Fruit fly (Drosophila melanogaster) whole organism, embryonic: ENCODE results near the gene Kyat.
A peak's percentile ranks its signal among the peaks of the same experiment; 100 is the strongest.

Experiments
- ATbp ChIP-seq: fragments of 200-800 bp; sonication (Bioruptor generic); optimal IDR thresholded peaks from 2 replicates; lab custom pipeline; 2017; ENCODE audit warnings: missing biosample characterization, mild to moderate bottlenecking, missing genetic modification characterization, missing genetic modification reagents
- Abd-B ChIP-seq: fragments of 200-800 bp; sonication (Bioruptor generic); optimal IDR thresholded peaks from 2 replicates; lab custom pipeline; 2018; ENCODE audit warnings: missing biosample characterization, mild to moderate bottlenecking, missing genetic modification characterization, moderate library complexity
- Aef1 ChIP-seq: fragments of 200-800 bp; sonication (Bioruptor generic); IDR thresholded peaks from 3 replicates; pipeline ENCODE4 v1.3.6; 2022; ENCODE audit warnings: missing biosample characterization, missing genetic modification characterization
- Bdp1 ChIP-seq: fragments of 200-800 bp; sonication (Bioruptor generic); optimal IDR thresholded peaks from 3 replicates; lab custom pipeline; 2016; ENCODE audit warnings: missing biosample characterization, missing genetic modification characterization
- CG10147 ChIP-seq: fragments of 200-800 bp; sonication (Bioruptor generic); optimal IDR thresholded peaks from 2 replicates; lab custom pipeline; 2019; ENCODE audit warnings: missing biosample characterization, mild to moderate bottlenecking, missing genetic modification characterization, moderate library complexity
- CG10959 ChIP-seq: fragments of 200-800 bp; sonication (Bioruptor generic); IDR thresholded peaks from 2 replicates; pipeline ENCODE4 v1.3.6; 2022; ENCODE audit warnings: missing biosample characterization, missing genetic modification characterization
- CG11247 ChIP-seq: fragments of 200-800 bp; sonication (Bioruptor generic); IDR thresholded peaks from 2 replicates; pipeline ENCODE4 v1.3.6; 2022; ENCODE audit warnings: missing biosample characterization, missing genetic modification characterization
- CG11456 ChIP-seq: fragments of 200-800 bp; sonication (Bioruptor generic); IDR thresholded peaks from 3 replicates; pipeline ENCODE4 v1.3.6; 2022; ENCODE audit warnings: missing biosample characterization, missing genetic modification characterization
- CG14441 ChIP-seq: fragments of 200-800 bp; sonication (Bioruptor generic); IDR thresholded peaks from 2 replicates; pipeline ENCODE4 v1.3.6; 2022; ENCODE audit warnings: missing biosample characterization, missing genetic modification characterization
- CG1602 ChIP-seq: fragments of 200-800 bp; sonication (Bioruptor generic); optimal IDR thresholded peaks from 3 replicates; lab custom pipeline; 2016; ENCODE audit warnings: missing biosample characterization, missing genetic modification characterization
- CG16813 ChIP-seq: fragments of 200-800 bp; sonication (Bioruptor generic); IDR thresholded peaks from 3 replicates; pipeline ENCODE4 v1.3.6; 2022; ENCODE audit warnings: missing biosample characterization, missing genetic modification characterization; ENCODE audit not compliant: partially characterized antibody
- CG17359 ChIP-seq: fragments of 200-800 bp; sonication (Bioruptor generic); optimal IDR thresholded peaks from 3 replicates; lab custom pipeline; 2018; ENCODE audit warnings: missing biosample characterization, mild to moderate bottlenecking, missing genetic modification characterization, moderate library complexity
- CG18262 ChIP-seq: fragments of 200-800 bp; optimal IDR thresholded peaks from 3 replicates; lab custom pipeline; 2019; ENCODE audit warnings: missing biosample characterization, mild to moderate bottlenecking, missing genetic modification characterization, moderate library complexity
- CG18476 ChIP-seq: fragments of 200-800 bp; sonication (Bioruptor generic); optimal IDR thresholded peaks from 2 replicates; lab custom pipeline; 2016; ENCODE audit warnings: missing biosample characterization, mild to moderate bottlenecking, missing genetic modification characterization
- CG2678 ChIP-seq: fragments of 200-800 bp; sonication (Bioruptor generic); optimal IDR thresholded peaks from 3 replicates; lab custom pipeline; 2019; ENCODE audit warnings: missing biosample characterization, mild to moderate bottlenecking, missing genetic modification characterization, moderate library complexity
- CG30403 ChIP-seq: fragments of 200-800 bp; sonication (Bioruptor generic); optimal IDR thresholded peaks from 3 replicates; lab custom pipeline; 2016; ENCODE audit warnings: missing biosample characterization, missing genetic modification characterization
- CG31441 ChIP-seq: fragments of 200-800 bp; sonication (Bioruptor generic); IDR thresholded peaks from 2 replicates; pipeline ENCODE4 v1.3.6; 2022; ENCODE audit warnings: missing biosample characterization, missing genetic modification characterization
- CG32532 ChIP-seq: fragments of 200-800 bp; sonication (Bioruptor generic); IDR thresholded peaks from 2 replicates; pipeline ENCODE4 v1.3.6; 2022; ENCODE audit warnings: missing biosample characterization, missing genetic modification characterization
- CG4854 ChIP-seq: fragments of 200-800 bp; sonication (Bioruptor generic); optimal IDR thresholded peaks from 2 replicates; lab custom pipeline; 2016; ENCODE audit warnings: missing biosample characterization, missing genetic modification characterization, inconsistent platforms
- CG7786 ChIP-seq: fragments of 200-800 bp; sonication (Bioruptor generic); optimal IDR thresholded peaks from 2 replicates; lab custom pipeline; 2016; ENCODE audit warnings: missing biosample characterization, missing genetic modification characterization
- CG7839 ChIP-seq: fragments of 200-800 bp; sonication (Bioruptor generic); optimal IDR thresholded peaks from 3 replicates; lab custom pipeline; 2018; ENCODE audit warnings: missing biosample characterization, mild to moderate bottlenecking, missing genetic modification characterization, moderate library complexity
- CHES-1-like ChIP-seq: fragments of 200-800 bp; sonication (Bioruptor generic); optimal IDR thresholded peaks from 2 replicates; lab custom pipeline; 2016; ENCODE audit warnings: missing biosample characterization, missing genetic modification characterization
- D ChIP-seq, 2 experiments: fragments of 200-800 bp in 1 of 2; fragments of >200 bp in 1 of 2; sonication (Bioruptor generic) in 1 of 2; optimal IDR thresholded peaks; 2 replicates in 1 of 2; 3 replicates in 1 of 2; lab custom pipeline; 2017; ENCODE audit warnings: mild to moderate bottlenecking in 1 of 2, missing biosample characterization in 1 of 2, missing genetic modification characterization in 1 of 2, missing genetic modification reagents in 1 of 2
- H2.0 ChIP-seq: fragments of 200-800 bp; sonication (Bioruptor generic); IDR thresholded peaks from 2 replicates; pipeline ENCODE4 v1.3.6; 2022; ENCODE audit warnings: missing biosample characterization, missing genetic modification characterization
- HLH3B ChIP-seq: fragments of 200-800 bp; sonication (Bioruptor generic); IDR thresholded peaks from 2 replicates; pipeline ENCODE4 v1.3.6; 2022; ENCODE audit warnings: missing biosample characterization, missing genetic modification characterization
- HLH54F ChIP-seq: fragments of 200-800 bp; sonication (Bioruptor generic); optimal IDR thresholded peaks from 3 replicates; lab custom pipeline; 2016; ENCODE audit warnings: missing biosample characterization, missing genetic modification characterization
- Lhr ChIP-seq: fragments of 200-800 bp; sonication (Bioruptor generic); optimal IDR thresholded peaks from 3 replicates; lab custom pipeline; 2017; ENCODE audit warnings: mild to moderate bottlenecking, missing biosample characterization, missing genetic modification reagents, missing genetic modification characterization
- MTF-1 ChIP-seq: fragments of 200-800 bp; sonication (Bioruptor generic); optimal IDR thresholded peaks from 2 replicates; lab custom pipeline; 2018; ENCODE audit warnings: missing biosample characterization, mild to moderate bottlenecking, missing genetic modification characterization, borderline replicate concordance
- Neu2 ChIP-seq: fragments of 200-800 bp; sonication (Bioruptor generic); optimal IDR thresholded peaks from 3 replicates; lab custom pipeline; 2016; ENCODE audit warnings: missing biosample characterization, missing genetic modification characterization, borderline replicate concordance
- Pdp1 ChIP-seq, 2 experiments: fragments of 200-800 bp; sonication (Bioruptor generic); optimal IDR thresholded peaks; 3 replicates each; lab custom pipeline; 2016; ENCODE audit warnings: missing biosample characterization in 2 of 2, missing genetic modification characterization in 2 of 2, mild to moderate bottlenecking in 1 of 2, moderate library complexity in 1 of 2
- Xrp1 ChIP-seq: fragments of 200-800 bp; sonication (Bioruptor generic); IDR thresholded peaks from 2 replicates; pipeline ENCODE4 v1.3.6; 2022; ENCODE audit warnings: missing biosample characterization, missing genetic modification characterization
- ap ChIP-seq: fragments of 200-800 bp; sonication (Bioruptor generic); IDR thresholded peaks from 2 replicates; pipeline ENCODE4 v1.3.6; 2022; ENCODE audit warnings: missing biosample characterization, missing genetic modification characterization
- br ChIP-seq: fragments of >200 bp; optimal IDR thresholded peaks from 2 replicates; lab custom pipeline; 2017
- btn ChIP-seq: fragments of 200-800 bp; sonication (Bioruptor generic); optimal IDR thresholded peaks from 2 replicates; lab custom pipeline; 2016; ENCODE audit warnings: missing biosample characterization, missing genetic modification characterization
- dysf ChIP-seq: fragments of 200-800 bp; sonication (Bioruptor generic); IDR thresholded peaks from 3 replicates; pipeline ENCODE4 v1.3.6; 2022; ENCODE audit warnings: missing biosample characterization, missing genetic modification characterization
- eyg ChIP-seq: fragments of 200-800 bp; sonication (Bioruptor generic); optimal IDR thresholded peaks from 3 replicates; lab custom pipeline; 2016; ENCODE audit warnings: missing biosample characterization, missing genetic modification characterization
- fd102C ChIP-seq: fragments of 200-800 bp; sonication (Bioruptor generic); optimal IDR thresholded peaks from 2 replicates; lab custom pipeline; 2018; ENCODE audit warnings: missing biosample characterization, mild to moderate bottlenecking, missing genetic modification characterization, moderate library complexity
- fd96Cb ChIP-seq: fragments of 200-800 bp; sonication (Bioruptor generic); optimal IDR thresholded peaks from 2 replicates; lab custom pipeline; 2018; ENCODE audit warnings: missing biosample characterization, mild to moderate bottlenecking, missing genetic modification characterization, moderate library complexity
- hkb ChIP-seq, 2 experiments: fragments of 200-800 bp in 1 of 2; fragments of >200 bp in 1 of 2; sonication (Bioruptor generic) in 1 of 2; IDR thresholded peaks in 1 of 2; optimal IDR thresholded peaks in 1 of 2; 2 replicates each; pipeline versions ENCODE4 v1.3.6 to Lab custom; 2017 to 2022; ENCODE audit warnings: missing biosample characterization in 1 of 2, missing genetic modification characterization in 1 of 2
- jumu ChIP-seq: fragments of 200-800 bp; sonication (Bioruptor generic); optimal IDR thresholded peaks from 3 replicates; lab custom pipeline; 2016; ENCODE audit warnings: missing biosample characterization, missing genetic modification characterization
- nerfin-2 ChIP-seq: fragments of 200-800 bp; sonication (Bioruptor generic); IDR thresholded peaks from 2 replicates; pipeline ENCODE4 v1.3.6; 2022; ENCODE audit warnings: missing biosample characterization, missing genetic modification characterization; ENCODE audit not compliant: partially characterized antibody
- odd ChIP-seq: fragments of 200-800 bp; sonication (Bioruptor generic); optimal IDR thresholded peaks from 2 replicates; lab custom pipeline; 2017; ENCODE audit warnings: missing biosample characterization, mild to moderate bottlenecking, missing genetic modification characterization
- phol ChIP-seq: fragments of 200-800 bp; sonication (Bioruptor generic); optimal IDR thresholded peaks from 3 replicates; lab custom pipeline; 2018; ENCODE audit warnings: missing biosample characterization, mild to moderate bottlenecking, missing genetic modification characterization, moderate library complexity
- tgo ChIP-seq: fragments of 200-800 bp; sonication (Bioruptor generic); IDR thresholded peaks from 3 replicates; pipeline ENCODE4 v1.3.6; 2022; ENCODE audit warnings: missing biosample characterization, missing genetic modification characterization
- tio ChIP-seq: fragments of 200-800 bp; sonication (Bioruptor generic); optimal IDR thresholded peaks from 2 replicates; lab custom pipeline; 2017; ENCODE audit warnings: missing biosample characterization, missing genetic modification characterization, inconsistent platforms
- tll ChIP-seq, 2 experiments: fragments of 200-800 bp in 1 of 2; fragments of >200 bp in 1 of 2; sonication (Bioruptor generic) in 1 of 2; optimal IDR thresholded peaks; 2 replicates each; lab custom pipeline; 2017 to 2019; ENCODE audit warnings: missing biosample characterization in 2 of 2, missing genetic modification characterization in 2 of 2, mild to moderate bottlenecking in 1 of 2, moderate library complexity in 1 of 2
- trem ChIP-seq: fragments of 200-800 bp; optimal IDR thresholded peaks from 3 replicates; lab custom pipeline; 2019; ENCODE audit warnings: missing biosample characterization, mild to moderate bottlenecking, missing genetic modification characterization, moderate library complexity
- unpg ChIP-seq: fragments of 200-800 bp; sonication (Bioruptor generic); optimal IDR thresholded peaks from 3 replicates; lab custom pipeline; 2018; ENCODE audit warnings: missing biosample characterization, mild to moderate bottlenecking, missing genetic modification characterization, moderate library complexity
- wdn ChIP-seq: fragments of 200-800 bp; sonication (Bioruptor generic); IDR thresholded peaks from 2 replicates; pipeline ENCODE4 v1.3.6; 2022; ENCODE audit warnings: missing biosample characterization, missing genetic modification characterization

The Kyat gene

DNA sequence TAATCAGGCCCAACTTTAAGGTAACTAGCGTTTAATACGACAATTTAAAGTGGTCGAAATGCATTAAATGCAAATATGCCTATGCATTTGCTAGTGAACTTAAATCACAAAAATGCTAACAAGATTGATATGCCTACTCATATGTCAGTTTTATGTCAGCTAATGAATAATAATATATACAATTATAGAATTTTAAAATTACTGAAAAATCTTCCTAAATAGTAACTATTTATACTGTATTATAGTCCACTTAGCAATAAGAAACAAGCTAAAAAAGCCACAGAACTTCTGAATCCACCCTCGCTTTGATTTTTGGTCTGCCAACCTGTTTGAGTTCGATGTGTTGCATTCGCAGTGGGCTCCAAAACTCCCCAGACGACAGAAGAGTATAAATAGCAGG is 47.4 kb upstream of the Kyat start (continued):
- TF ChIP-seq btn (GFP tag; lab: Kevin White, UChicago) = no peak
- no peak for TF ChIP-seq CG10959
- peak; percentile 3 for TF ChIP-seq Abd-B (GFP tag; lab: Kevin White, UChicago)
- no peak for TF ChIP-seq Neu2 (GFP tag; lab: Kevin White, UChicago)
- peak; percentile 23 for TF ChIP-seq unpg (GFP tag; lab: Kevin White, UChicago)
- no peak for TF ChIP-seq ap (GFP tag; lab: Robert Waterston, UW)
- TF ChIP-seq CG4854 (GFP tag; lab: Kevin White, UChicago) = no peak
- peak; percentile 94 for TF ChIP-seq CG18476 (GFP tag; lab: Kevin White, UChicago)
- TF ChIP-seq hkb (optimal IDR thresholded peaks at IDR 0.05; lab: Kevin White, UChicago) = peak; percentile 93
- TF ChIP-seq hkb (GFP tag; IDR thresholded peaks at IDR 0.05; lab: Robert Waterston, UW) = 0 out of 2 replicates have a peak, but pooled peaks have one; percentile 19
- TF ChIP-seq ATbp (GFP tag; lab: Kevin White, UChicago) = peak; percentile 31
- TF ChIP-seq tio (GFP tag; lab: Kevin White, UChicago) = no peak
- peak; percentile 50; the same call in 1 of the 3 replicates for TF ChIP-seq Aef1 (GFP tag; lab: Robert Waterston, UW)
- TF ChIP-seq Lhr (GFP tag; lab: Kevin White, UChicago) = no peak
- no peak for TF ChIP-seq CG1602 (GFP tag; lab: Kevin White, UChicago)
- no peak for TF ChIP-seq D (optimal IDR thresholded peaks at IDR 0.05; lab: Kevin White, UChicago)
- TF ChIP-seq D (GFP tag; optimal IDR thresholded peaks at IDR 0.05; lab: Kevin White, UChicago) = peak; percentile 34
- peak; percentile 10 for TF ChIP-seq CG10147
- TF ChIP-seq HLH3B (GFP tag; lab: Robert Waterston, UW) = peak; percentile 58
- TF ChIP-seq CG16813 (GFP tag; lab: Robert Waterston, UW) = no peak
- TF ChIP-seq jumu (GFP tag; lab: Kevin White, UChicago) = no peak
- TF ChIP-seq Bdp1 = no peak
- no peak for TF ChIP-seq fd102C
- TF ChIP-seq HLH54F (GFP tag; lab: Kevin White, UChicago) = no peak
- peak; percentile 65 for TF ChIP-seq phol (tag; lab: Kevin White, UChicago)
- TF ChIP-seq dysf (GFP tag; lab: Robert Waterston, UW) = peak; percentile 65
- no peak for TF ChIP-seq tll (GFP tag; optimal IDR thresholded peaks at IDR 0.05; lab: Kevin White, UChicago)
- TF ChIP-seq CG31441 (GFP tag; lab: Robert Waterston, UW) = peak; percentile 46; the same call in 1 of the 2 replicates
- peak; percentile 4 for TF ChIP-seq trem
- peak; percentile 33 for TF ChIP-seq CG7839 (tag; lab: Kevin White, UChicago)
- no peak for TF ChIP-seq MTF-1
- no peak for TF ChIP-seq br
- TF ChIP-seq eyg (GFP tag; lab: Kevin White, UChicago) = no peak
- no peak for TF ChIP-seq CG7786 (GFP tag; lab: Kevin White, UChicago)
- peak; percentile 37 for TF ChIP-seq fd96Cb (tag; lab: Kevin White, UChicago)
- TF ChIP-seq tgo (GFP tag; lab: Robert Waterston, UW) = peak; percentile 46; the same call in 2 of the 3 replicates
- peak; percentile 65 for TF ChIP-seq CG11456 (GFP tag; lab: Robert Waterston, UW)
- TF ChIP-seq nerfin-2 (GFP tag; lab: Robert Waterston, UW) = 0 out of 2 replicates have a peak, but pooled peaks have one; percentile 9
- TF ChIP-seq odd = no peak
- TF ChIP-seq CG30403 (GFP tag; lab: Kevin White, UChicago) = peak; percentile 4
- TF ChIP-seq CG14441 (GFP tag; lab: Robert Waterston, UW) = peak; percentile 67
- TF ChIP-seq CG18262 (tag; lab: Kevin White, UChicago) = peak; percentile 53
- TF ChIP-seq H2.0 (GFP tag; lab: Robert Waterston, UW) = no peak
- TF ChIP-seq CG17359 (tag; lab: Kevin White, UChicago) = peak; percentile 52
- TF ChIP-seq CG32532 (GFP tag; lab: Robert Waterston, UW) = peak; percentile 54; the same call in 1 of the 2 replicates
- peak; percentile 33; the same call in 1 of the 2 replicates for TF ChIP-seq CG11247
- no peak for TF ChIP-seq CHES-1-like
- no peak for TF ChIP-seq Pdp1 (GFP tag; optimal IDR thresholded peaks at IDR 0.05; lab: Kevin White, UChicago)
- no peak for TF ChIP-seq wdn
- TF ChIP-seq CG2678 = peak; percentile 50
- peak; percentile 73 for TF ChIP-seq Xrp1 (GFP tag; lab: Robert Waterston, UW)
